Worm (Caenorhabditis elegans) whole organism, L1 larva: Measurements from ENCODE around the gene fbxb-58.

Source experiments
- aha-1 ChIP-seq: fragments of 150-350 bp; optimal IDR thresholded peaks from 2 replicates; lab custom pipeline; 2014; ENCODE audit warnings: missing biosample characterization, missing genetic modification characterization
- lin-15B ChIP-seq: fragments of 150-350 bp; sonication (generic microtip); optimal IDR thresholded peaks from 3 replicates; lab custom pipeline; 2014; ENCODE audit warnings: missing biosample characterization, missing genetic modification characterization
- nhr-28 ChIP-seq: fragments of 150-350 bp; optimal IDR thresholded peaks from 2 replicates; lab custom pipeline; 2014; ENCODE audit warnings: missing biosample characterization, missing genetic modification characterization
- unc-62 ChIP-seq: fragments of 150-350 bp; optimal IDR thresholded peaks from 2 replicates; lab custom pipeline; 2014; ENCODE audit warnings: missing biosample characterization, missing genetic modification reagents, missing genetic modification characterization

DNA sequence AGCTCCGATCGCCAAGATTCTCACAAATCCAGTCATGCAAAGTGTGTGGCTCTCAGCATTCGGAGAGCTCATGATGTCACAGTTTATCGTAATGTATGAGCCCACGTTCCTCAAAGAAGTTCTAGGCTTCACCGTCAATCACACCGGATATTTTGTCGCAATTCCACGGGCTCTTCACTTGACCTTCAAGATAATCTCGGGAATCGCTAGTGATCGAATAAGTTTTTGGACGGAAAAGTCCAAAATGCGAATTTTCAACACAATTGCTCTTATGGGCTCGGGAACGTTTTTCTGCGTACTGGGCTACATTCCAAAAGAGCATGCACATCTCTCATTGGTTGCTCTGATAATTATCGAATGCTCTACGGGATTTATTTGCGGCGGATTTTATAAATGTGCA lies 4.9 kb upstream of the fbxb-58 start:
- no peak for TF ChIP-seq aha-1
- no peak for TF ChIP-seq nhr-28
- no peak for TF ChIP-seq lin-15B (tag; lab: Kevin White, UChicago)
- TF ChIP-seq unc-62 (GFP tag; lab: Kevin White, UChicago), result no peak
